Worm (Caenorhabditis elegans) whole organism, early embryonic: Measurements from ENCODE around the gene F35H10.5.

Experiments
- B0310.2 ChIP-seq: sonication (generic microtip); optimal IDR thresholded peaks from 2 replicates; lab custom pipeline; 2016; ENCODE audit warnings: mild to moderate bottlenecking, missing genetic modification characterization, missing compliant biosample characterization
- F13C5.2 ChIP-seq: sonication (generic microtip); optimal IDR thresholded peaks from 2 replicates; lab custom pipeline; 2017; ENCODE audit warnings: mild to moderate bottlenecking, missing genetic modification characterization, inconsistent platforms, missing compliant biosample characterization
- aly-1 ChIP-seq: sonication (generic microtip); optimal IDR thresholded peaks from 2 replicates; lab custom pipeline; 2016; ENCODE audit warnings: missing genetic modification characterization, missing compliant biosample characterization
- ama-1 ChIP-seq: fragments of 150-350 bp; optimal IDR thresholded peaks from 2 replicates; lab custom pipeline; 2014
- ceh-13 ChIP-seq: fragments of 200-800 bp; sonication (Bioruptor generic); optimal IDR thresholded peaks from 2 replicates; lab custom pipeline; 2018; ENCODE audit warnings: mild to moderate bottlenecking, missing genetic modification characterization, missing compliant biosample characterization
- ceh-36 ChIP-seq: sonication (generic microtip); optimal IDR thresholded peaks from 2 replicates; lab custom pipeline; 2016; ENCODE audit warnings: missing genetic modification characterization, inconsistent platforms, missing compliant biosample characterization
- ets-7 ChIP-seq: sonication (generic microtip); optimal IDR thresholded peaks from 2 replicates; lab custom pipeline; 2016; ENCODE audit warnings: missing genotype, missing genetic modification characterization, missing compliant biosample characterization
- flt-1 ChIP-seq: fragments of 200-800 bp; sonication (Bioruptor generic); IDR thresholded peaks from 2 replicates; pipeline ENCODE4 v1.3.6; 2022; ENCODE audit warnings: missing genetic modification characterization, missing compliant biosample characterization
- hmbx-1 ChIP-seq: sonication (generic microtip); optimal IDR thresholded peaks from 2 replicates; lab custom pipeline; 2016; ENCODE audit warnings: mild to moderate bottlenecking, missing genetic modification characterization, missing compliant biosample characterization
- hmg-4 ChIP-seq: fragments of 200-800 bp; sonication (Bioruptor generic); optimal IDR thresholded peaks from 2 replicates; lab custom pipeline; 2018; ENCODE audit warnings: mild to moderate bottlenecking, missing genetic modification characterization, missing compliant biosample characterization
- hnd-1 ChIP-seq: sonication (generic microtip); optimal IDR thresholded peaks from 2 replicates; lab custom pipeline; 2016; ENCODE audit warnings: missing genetic modification characterization, missing compliant biosample characterization
- pes-1 ChIP-seq: fragments of 200-800 bp; sonication (Bioruptor generic); IDR thresholded peaks from 2 replicates; pipeline ENCODE4 v1.3.6; 2022; ENCODE audit warnings: missing genetic modification reagents, missing genetic modification characterization, missing compliant biosample characterization
- scrt-1 ChIP-seq: fragments of 200-800 bp; sonication (Bioruptor generic); IDR thresholded peaks from 2 replicates; pipeline ENCODE4 v1.3.6; 2022; ENCODE audit warnings: missing genetic modification characterization, missing compliant biosample characterization
- sea-1 ChIP-seq: fragments of 200-800 bp; sonication (Bioruptor generic); conservative IDR thresholded peaks from 2 replicates; pipeline ENCODE4 v1.3.6; 2022; ENCODE audit warnings: missing genetic modification characterization, missing compliant biosample characterization
- tbx-11 ChIP-seq: fragments of 200-800 bp; sonication (Bioruptor generic); IDR thresholded peaks from 2 replicates; pipeline ENCODE4 v1.3.6; 2022; ENCODE audit warnings: missing genetic modification characterization, missing compliant biosample characterization
- tbx-37 ChIP-seq: fragments of 200-800 bp; sonication (Bioruptor generic); conservative IDR thresholded peaks from 2 replicates; pipeline ENCODE4 v1.3.6; 2022; ENCODE audit warnings: missing genetic modification reagents, missing genetic modification characterization, missing compliant biosample characterization
- tra-4 ChIP-seq: sonication (generic microtip); optimal IDR thresholded peaks from 2 replicates; lab custom pipeline; 2017; ENCODE audit warnings: missing genetic modification characterization, missing compliant biosample characterization

F35H10.5 gene

ce11 chrIV:8342385-8342784 is 41.8 kb downstream of the F35H10.5 start, which contains the start of gene lgc-5:
lgc-5 (plus strand) TSS chrIV:8342685.
- TF ChIP-seq ets-7 (tag; lab: Kevin White, UChicago) (no peak), sea-1 (GFP tag; lab: Robert Waterston, UW) (no peak), F13C5.2 (tag; lab: Kevin White, UChicago) (no peak), hmg-4 (GFP tag; lab: Kevin White, UChicago) (no peak), B0310.2 (no peak), tbx-37 (GFP tag; lab: Robert Waterston, UW) (no peak), ama-1 (lab: Kevin White, UChicago) (no peak), tbx-11 (GFP tag; lab: Robert Waterston, UW) (no peak), scrt-1 (no peak), aly-1 (no peak), flt-1 (GFP tag; lab: Robert Waterston, UW) (no peak), ceh-13 (GFP tag; lab: Kevin White, UChicago) (no peak), hmbx-1 (tag; lab: Kevin White, UChicago) (no peak), hnd-1 (tag; lab: Kevin White, UChicago) (no peak), pes-1 (GFP tag; lab: Robert Waterston, UW) (no peak), ceh-36 (tag; lab: Kevin White, UChicago) (no peak), tra-4 (tag; lab: Kevin White, UChicago) (no peak)

ce11 chrIV:8345518-8345917 is 45.0 kb downstream of the F35H10.5 start, which contains the start of gene F17E9.5:
F17E9.5 (plus strand) TSS chrIV:8345818.
- TF ChIP-seq tbx-37 (GFP tag; lab: Robert Waterston, UW) (no peak), tra-4 (tag; lab: Kevin White, UChicago) (no peak)

ce11 chrIV:8347051-8347450 is 46.5 kb downstream of the F35H10.5 start, which contains the start of the genes F17E9.18 and F17E9.15:
F17E9.18 (minus strand) TSS chrIV:8347151.
F17E9.15 (plus strand) TSS chrIV:8347418.
- TF ChIP-seq sea-1 (GFP tag; lab: Robert Waterston, UW): no peak
- TF ChIP-seq hmbx-1 (tag; lab: Kevin White, UChicago): no peak
- TF ChIP-seq pes-1 (GFP tag; lab: Robert Waterston, UW): no peak

- TF ChIP-seq B0310.2 (no peak), ceh-36 (tag; lab: Kevin White, UChicago) (no peak), pes-1 (GFP tag; lab: Robert Waterston, UW) (no peak)
Measured at ce11 chrIV:8348073-8348472, 47.5 kb downstream of the F35H10.5 start, which contains the start of gene F17E9.4. F17E9.4 (plus strand) TSS chrIV:8348373.
